Fruit fly (Drosophila melanogaster) whole organism, wandering third instar larva: Measurements from ENCODE around the gene CG15747.

ENCODE experiments used
- Abd-B ChIP-seq: fragments of >200 bp; optimal IDR thresholded peaks from 2 replicates; lab custom pipeline; 2017; ENCODE audit warnings: missing biosample characterization, missing genetic modification characterization
- GATAd ChIP-seq: sonication (Bioruptor generic); optimal IDR thresholded peaks from 2 replicates; lab custom pipeline; 2016; ENCODE audit warnings: missing biosample characterization, missing genetic modification characterization
- Hnf4 ChIP-seq: fragments of 200-800 bp; sonication (Bioruptor generic); optimal IDR thresholded peaks from 2 replicates; lab custom pipeline; 2016; ENCODE audit warnings: missing biosample characterization, mild to moderate bottlenecking, missing genetic modification characterization
- Hr83 ChIP-seq: fragments of 200-300 bp; sonication (Bioruptor generic); optimal IDR thresholded peaks from 2 replicates; lab custom pipeline; 2016; ENCODE audit warnings: missing biosample characterization, mild to moderate bottlenecking, missing genetic modification characterization, moderate library complexity; ENCODE audit not compliant: poor library complexity, severe bottlenecking
- Myc ChIP-seq: fragments of >200 bp; optimal IDR thresholded peaks from 2 replicates; lab custom pipeline; 2017
- OdsH ChIP-seq: fragments of 200-800 bp; sonication (Bioruptor generic); optimal IDR thresholded peaks from 2 replicates; lab custom pipeline; 2016; ENCODE audit warnings: missing biosample characterization, mild to moderate bottlenecking, missing genetic modification characterization
- br ChIP-seq: fragments of 200-800 bp; sonication (Bioruptor generic); optimal IDR thresholded peaks from 2 replicates; lab custom pipeline; 2016; ENCODE audit warnings: missing biosample characterization, missing genetic modification characterization
- ey ChIP-seq: fragments of 200-800 bp; sonication (Bioruptor generic); optimal IDR thresholded peaks from 2 replicates; lab custom pipeline; 2016; ENCODE audit warnings: missing biosample characterization, missing genetic modification characterization
- foxo ChIP-seq, 2 experiments: fragments of 200-800 bp; sonication (Bioruptor generic); optimal IDR thresholded peaks; 2 replicates in 1 of 2; 3 replicates in 1 of 2; lab custom pipeline; 2016 to 2017; ENCODE audit warnings: missing biosample characterization in 2 of 2, missing genetic modification characterization in 2 of 2
- fru ChIP-seq: fragments of 200-800 bp; sonication (Bioruptor generic); optimal IDR thresholded peaks from 3 replicates; lab custom pipeline; 2016; ENCODE audit warnings: missing biosample characterization, mild to moderate bottlenecking, missing genetic modification characterization
- pan ChIP-seq: fragments of >200 bp; optimal IDR thresholded peaks from 2 replicates; lab custom pipeline; 2017
- tai ChIP-seq: sonication (Bioruptor generic); optimal IDR thresholded peaks from 2 replicates; lab custom pipeline; 2016; ENCODE audit warnings: missing biosample characterization, missing genetic modification characterization

DNA sequence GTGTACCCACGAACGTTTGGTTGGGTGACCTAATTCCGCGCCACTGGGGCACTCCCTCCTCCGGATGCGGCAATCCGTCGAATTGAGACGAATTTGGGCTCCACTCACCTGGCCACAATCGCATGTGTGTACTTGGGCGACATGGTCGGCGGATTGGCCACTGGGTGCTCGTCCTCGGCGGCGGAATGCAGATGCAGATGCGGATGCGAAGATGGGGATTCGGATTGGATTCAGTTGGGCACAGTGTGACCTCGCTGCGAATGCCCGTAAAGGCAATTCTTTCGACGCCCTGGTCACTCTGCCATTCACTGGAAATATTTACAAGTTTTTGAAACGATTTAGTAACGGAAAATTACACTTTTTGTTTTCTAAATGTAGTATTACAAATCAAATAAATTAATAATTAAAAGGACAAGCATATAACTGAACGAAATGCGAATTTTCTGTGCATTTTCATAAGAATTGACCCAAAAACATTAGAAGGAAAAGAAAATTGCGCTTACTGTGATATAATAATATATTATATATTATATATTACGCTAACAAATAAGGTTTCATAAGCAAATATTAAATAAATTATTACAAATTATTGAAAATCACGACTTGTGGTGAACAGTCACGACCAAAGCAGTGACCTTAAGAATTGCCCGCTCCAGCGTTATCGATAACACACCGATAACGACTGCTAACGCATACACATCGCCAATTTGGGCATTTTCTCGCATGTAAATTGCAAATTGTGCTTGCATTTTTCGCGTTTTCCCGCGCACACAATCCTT lies 41.5 kb upstream of the CG15747 start, which contains the start of gene CG1622:
- TF ChIP-seq br (GFP tag; lab: Kevin White, UChicago) (no peak), pan (lab: Kevin White, UChicago) (no peak), tai (GFP tag; lab: Kevin White, UChicago) (no peak), OdsH (GFP tag; lab: Kevin White, UChicago) (no peak), Abd-B (GFP tag; lab: Kevin White, UChicago) (no peak), GATAd (no peak), Hr83 (no peak), ey (GFP tag; lab: Kevin White, UChicago) (no peak), fru (GFP tag; lab: Kevin White, UChicago) (no peak), Myc (lab: Kevin White, UChicago) (no peak), foxo (GFP tag; optimal IDR thresholded peaks at IDR 0.05; lab: Kevin White, UChicago) (peak in 1 of 2 experiments; percentile 49), Hnf4 (no peak)
